Worm (Caenorhabditis elegans) whole organism, young adult: Measurements from ENCODE around the gene srf-3.

Experiments used
- B0035.1 ChIP-seq: sonication (generic microtip); optimal IDR thresholded peaks from 2 replicates; lab custom pipeline; 2016; ENCODE audit warnings: missing genetic modification characterization, mild to moderate bottlenecking, missing compliant biosample characterization, missing genotype, missing genetic modification reagents
- B0336.3 ChIP-seq: fragments of 200-800 bp; sonication (Bioruptor generic); IDR thresholded peaks from 2 replicates; pipeline ENCODE4 v1.3.6; 2022; ENCODE audit warnings: missing genetic modification characterization, missing compliant biosample characterization
- F10E7.11 ChIP-seq: sonication (generic microtip); optimal IDR thresholded peaks from 2 replicates; lab custom pipeline; 2017; ENCODE audit warnings: mild to moderate bottlenecking, missing genetic modification characterization, moderate library complexity, missing compliant biosample characterization
- F22D6.2 ChIP-seq: sonication (generic microtip); optimal IDR thresholded peaks from 2 replicates; lab custom pipeline; 2016; ENCODE audit warnings: mild to moderate bottlenecking, missing genetic modification characterization, missing compliant biosample characterization
- F49E8.2 ChIP-seq: sonication (generic microtip); optimal IDR thresholded peaks from 3 replicates; lab custom pipeline; 2017; ENCODE audit warnings: missing genetic modification characterization, mild to moderate bottlenecking, missing compliant biosample characterization, antibody characterized with exemption, moderate library complexity; ENCODE audit not compliant: insufficient read depth
- F57C9.4 ChIP-seq: sonication (generic microtip); optimal IDR thresholded peaks from 2 replicates; lab custom pipeline; 2017; ENCODE audit warnings: mild to moderate bottlenecking, missing genetic modification characterization, missing compliant biosample characterization
- K11D2.4 ChIP-seq: fragments of 200-800 bp; sonication (Bioruptor generic); IDR thresholded peaks from 2 replicates; pipeline ENCODE4 v1.3.6; 2022; ENCODE audit warnings: missing genetic modification reagents, missing genetic modification characterization, missing compliant biosample characterization
- K12H6.12 ChIP-seq: fragments of 200-800 bp; sonication (Bioruptor generic); optimal IDR thresholded peaks from 2 replicates; lab custom pipeline; 2018; ENCODE audit warnings: mild to moderate bottlenecking, missing genetic modification characterization, missing compliant biosample characterization
- T07F8.4 ChIP-seq: sonication (generic microtip); optimal IDR thresholded peaks from 2 replicates; lab custom pipeline; 2016; ENCODE audit warnings: mild to moderate bottlenecking, missing genetic modification characterization, moderate library complexity, missing compliant biosample characterization
- ZK185.1 ChIP-seq: sonication (generic microtip); optimal IDR thresholded peaks from 2 replicates; lab custom pipeline; 2016; ENCODE audit warnings: mild to moderate bottlenecking, missing genetic modification characterization, missing compliant biosample characterization; ENCODE audit not compliant: poor library complexity, severe bottlenecking
- aptf-2 ChIP-seq: fragments of 200-800 bp; sonication (Bioruptor generic); conservative IDR thresholded peaks from 2 replicates; pipeline ENCODE4 v1.3.6; 2022; ENCODE audit warnings: missing genetic modification reagents, missing genetic modification characterization, missing compliant biosample characterization
- atf-7 ChIP-seq: sonication (generic microtip); optimal IDR thresholded peaks from 2 replicates; lab custom pipeline; 2017; ENCODE audit warnings: mild to moderate bottlenecking, missing genetic modification characterization, missing compliant biosample characterization
- ccch-3 ChIP-seq: fragments of 200-800 bp; sonication (Bioruptor generic); optimal IDR thresholded peaks from 2 replicates; lab custom pipeline; 2018; ENCODE audit warnings: mild to moderate bottlenecking, missing genetic modification characterization, missing compliant biosample characterization
- cebp-2 ChIP-seq: fragments of 200-800 bp; sonication (Bioruptor generic); IDR thresholded peaks from 2 replicates; pipeline ENCODE4 v1.3.6; 2022; ENCODE audit warnings: missing genetic modification characterization, missing compliant biosample characterization
- ceh-100 ChIP-seq: fragments of 200-800 bp; sonication (Bioruptor generic); IDR thresholded peaks from 2 replicates; pipeline ENCODE4 v1.3.6; 2022; ENCODE audit warnings: missing genetic modification reagents, missing genetic modification characterization, missing compliant biosample characterization
- ceh-40 ChIP-seq: fragments of 200-800 bp; sonication (Bioruptor generic); IDR thresholded peaks from 2 replicates; pipeline ENCODE4 v1.3.6; 2022; ENCODE audit warnings: missing genetic modification characterization, missing compliant biosample characterization
- chd-7 ChIP-seq: sonication (generic microtip); optimal IDR thresholded peaks from 2 replicates; lab custom pipeline; 2016; ENCODE audit warnings: mild to moderate bottlenecking, missing genetic modification characterization, moderate library complexity, missing compliant biosample characterization
- dpff-1 ChIP-seq: sonication (generic microtip); optimal IDR thresholded peaks from 2 replicates; lab custom pipeline; 2017; ENCODE audit warnings: mild to moderate bottlenecking, missing genetic modification characterization, missing compliant biosample characterization
- dpl-1 ChIP-seq: fragments of 150-350 bp; optimal IDR thresholded peaks from 2 replicates; lab custom pipeline; 2014; ENCODE audit warnings: missing biosample characterization, missing genetic modification reagents, missing genetic modification characterization
- egl-44 ChIP-seq: fragments of 200-800 bp; sonication (Bioruptor generic); IDR thresholded peaks from 2 replicates; pipeline ENCODE4 v1.3.6; 2022; ENCODE audit warnings: missing genetic modification reagents, missing genetic modification characterization, missing compliant biosample characterization
- egrh-3 ChIP-seq: fragments of 200-800 bp; sonication (Bioruptor generic); IDR thresholded peaks from 2 replicates; pipeline ENCODE4 v1.3.6; 2022; ENCODE audit warnings: missing genetic modification reagents, missing genetic modification characterization, missing compliant biosample characterization
- ets-4 ChIP-seq: fragments of 200-800 bp; sonication (Bioruptor generic); optimal IDR thresholded peaks from 2 replicates; lab custom pipeline; 2018; ENCODE audit warnings: mild to moderate bottlenecking, missing genetic modification characterization, missing compliant biosample characterization
- fkh-3 ChIP-seq: sonication (generic microtip); optimal IDR thresholded peaks from 2 replicates; lab custom pipeline; 2016; ENCODE audit warnings: mild to moderate bottlenecking, missing genetic modification characterization, missing compliant biosample characterization
- him-1 ChIP-seq: sonication (generic microtip); optimal IDR thresholded peaks from 2 replicates; lab custom pipeline; 2016; ENCODE audit warnings: missing genotype, missing genetic modification reagents, missing genetic modification characterization, missing compliant biosample characterization
- hlh-12 ChIP-seq: sonication (generic microtip); optimal IDR thresholded peaks from 2 replicates; lab custom pipeline; 2016; ENCODE audit warnings: missing genetic modification characterization, missing compliant biosample characterization
- hrde-1 ChIP-seq: sonication (generic microtip); optimal IDR thresholded peaks from 2 replicates; lab custom pipeline; 2016; ENCODE audit warnings: missing genetic modification characterization, mild to moderate bottlenecking, missing compliant biosample characterization, moderate library complexity, missing genotype, missing genetic modification reagents, borderline replicate concordance
- lsl-1 ChIP-seq: fragments of 200-800 bp; sonication (Bioruptor generic); optimal IDR thresholded peaks from 2 replicates; lab custom pipeline; 2018; ENCODE audit warnings: mild to moderate bottlenecking, missing genetic modification characterization, moderate library complexity, missing compliant biosample characterization
- madf-10 ChIP-seq: sonication (generic microtip); optimal IDR thresholded peaks from 2 replicates; lab custom pipeline; 2016; ENCODE audit warnings: mild to moderate bottlenecking, missing genetic modification characterization, missing compliant biosample characterization
- madf-3 ChIP-seq: fragments of 200-800 bp; sonication (Bioruptor generic); IDR thresholded peaks from 2 replicates; pipeline ENCODE4 v1.3.6; 2022; ENCODE audit warnings: missing genetic modification reagents, missing genetic modification characterization, missing compliant biosample characterization
- madf-6 ChIP-seq: fragments of 200-800 bp; sonication (Bioruptor generic); IDR thresholded peaks from 2 replicates; pipeline ENCODE4 v1.3.6; 2022; ENCODE audit warnings: missing genetic modification reagents, missing genetic modification characterization, missing compliant biosample characterization
- madf-8 ChIP-seq: fragments of 200-800 bp; sonication (Bioruptor generic); conservative IDR thresholded peaks from 2 replicates; pipeline ENCODE4 v1.3.6; 2022; ENCODE audit warnings: missing genetic modification reagents, missing genetic modification characterization, missing compliant biosample characterization
- mel-28 ChIP-seq: sonication (generic microtip); optimal IDR thresholded peaks from 2 replicates; lab custom pipeline; 2016; ENCODE audit warnings: borderline replicate concordance, mild to moderate bottlenecking, missing genetic modification characterization, missing compliant biosample characterization
- mes-4 ChIP-seq: sonication (generic microtip); optimal IDR thresholded peaks from 2 replicates; lab custom pipeline; 2016; ENCODE audit warnings: missing genotype, missing genetic modification characterization, missing compliant biosample characterization
- nfya-1 ChIP-seq: sonication (generic microtip); optimal IDR thresholded peaks from 2 replicates; lab custom pipeline; 2017; ENCODE audit warnings: antibody characterized with exemption, missing compliant biosample characterization, missing genetic modification characterization, borderline replicate concordance; ENCODE audit not compliant: insufficient read depth
- nfya-2 ChIP-seq: fragments of 200-800 bp; sonication (Bioruptor generic); IDR thresholded peaks from 2 replicates; pipeline ENCODE4 v1.3.6; 2022; ENCODE audit warnings: missing genetic modification reagents, missing genetic modification characterization, missing compliant biosample characterization
- nfyb-1 ChIP-seq: fragments of 200-800 bp; sonication (Bioruptor generic); IDR thresholded peaks from 2 replicates; pipeline ENCODE4 v1.3.6; 2022; ENCODE audit warnings: missing genetic modification reagents, missing genetic modification characterization, missing compliant biosample characterization
- nhr-120 ChIP-seq: fragments of 200-800 bp; sonication (Bioruptor generic); IDR thresholded peaks from 2 replicates; pipeline ENCODE4 v1.3.6; 2022; ENCODE audit warnings: missing genetic modification characterization, missing compliant biosample characterization
- nhr-179 ChIP-seq: sonication (generic microtip); optimal IDR thresholded peaks from 2 replicates; lab custom pipeline; 2016; ENCODE audit warnings: mild to moderate bottlenecking, missing genetic modification characterization, missing compliant biosample characterization
- nhr-80 ChIP-seq: sonication (generic microtip); optimal IDR thresholded peaks from 2 replicates; lab custom pipeline; 2016; ENCODE audit warnings: missing genetic modification characterization, missing compliant biosample characterization
- pbrm-1 ChIP-seq: fragments of 200-800 bp; sonication (Bioruptor generic); IDR thresholded peaks from 2 replicates; pipeline ENCODE4 v1.3.6; 2022; ENCODE audit warnings: missing genetic modification reagents, missing genetic modification characterization, missing compliant biosample characterization
- rpc-1 ChIP-seq, 2 experiments: fragments of 150-350 bp in 1 of 2; sonication (generic microtip) in 1 of 2; optimal IDR thresholded peaks; 2 replicates each; lab custom pipeline; 2014 to 2018; ENCODE audit warnings: missing biosample characterization in 1 of 2, missing genetic modification characterization in 1 of 2, missing genetic modification reagents in 1 of 2, missing genotype in 1 of 2
- snpc-4 ChIP-seq, 5 experiments: fragments of 150-350 bp in 1 of 5; sonication (generic microtip) in 4 of 5; optimal IDR thresholded peaks; 2 replicates each; lab custom pipeline; 2014 to 2018; ENCODE audit warnings: missing genetic modification characterization in 5 of 5, missing biosample characterization in 3 of 5, antibody characterized with exemption in 2 of 5, mild to moderate bottlenecking in 2 of 5, missing compliant biosample characterization in 2 of 5, missing genotype in 2 of 5, moderate library complexity in 2 of 5, missing genetic modification reagents in 1 of 5
- tbx-9 ChIP-seq: sonication (generic microtip); optimal IDR thresholded peaks from 2 replicates; lab custom pipeline; 2016; ENCODE audit warnings: borderline replicate concordance, missing genetic modification characterization, inconsistent platforms, missing compliant biosample characterization
- unc-62 ChIP-seq: fragments of 150-350 bp; optimal IDR thresholded peaks from 2 replicates; lab custom pipeline; 2014; ENCODE audit warnings: missing biosample characterization, missing genetic modification reagents, missing genetic modification characterization
- ztf-25 ChIP-seq: fragments of 200-800 bp; sonication (Bioruptor generic); IDR thresholded peaks from 2 replicates; pipeline ENCODE4 v1.3.6; 2022; ENCODE audit warnings: missing genetic modification reagents, missing genetic modification characterization, missing compliant biosample characterization
- ztf-28 ChIP-seq: fragments of 200-800 bp; sonication (Bioruptor generic); IDR thresholded peaks from 2 replicates; pipeline ENCODE4 v1.3.6; 2022; ENCODE audit warnings: missing genetic modification reagents, missing genetic modification characterization, missing compliant biosample characterization

srf-3 gene

DNA sequence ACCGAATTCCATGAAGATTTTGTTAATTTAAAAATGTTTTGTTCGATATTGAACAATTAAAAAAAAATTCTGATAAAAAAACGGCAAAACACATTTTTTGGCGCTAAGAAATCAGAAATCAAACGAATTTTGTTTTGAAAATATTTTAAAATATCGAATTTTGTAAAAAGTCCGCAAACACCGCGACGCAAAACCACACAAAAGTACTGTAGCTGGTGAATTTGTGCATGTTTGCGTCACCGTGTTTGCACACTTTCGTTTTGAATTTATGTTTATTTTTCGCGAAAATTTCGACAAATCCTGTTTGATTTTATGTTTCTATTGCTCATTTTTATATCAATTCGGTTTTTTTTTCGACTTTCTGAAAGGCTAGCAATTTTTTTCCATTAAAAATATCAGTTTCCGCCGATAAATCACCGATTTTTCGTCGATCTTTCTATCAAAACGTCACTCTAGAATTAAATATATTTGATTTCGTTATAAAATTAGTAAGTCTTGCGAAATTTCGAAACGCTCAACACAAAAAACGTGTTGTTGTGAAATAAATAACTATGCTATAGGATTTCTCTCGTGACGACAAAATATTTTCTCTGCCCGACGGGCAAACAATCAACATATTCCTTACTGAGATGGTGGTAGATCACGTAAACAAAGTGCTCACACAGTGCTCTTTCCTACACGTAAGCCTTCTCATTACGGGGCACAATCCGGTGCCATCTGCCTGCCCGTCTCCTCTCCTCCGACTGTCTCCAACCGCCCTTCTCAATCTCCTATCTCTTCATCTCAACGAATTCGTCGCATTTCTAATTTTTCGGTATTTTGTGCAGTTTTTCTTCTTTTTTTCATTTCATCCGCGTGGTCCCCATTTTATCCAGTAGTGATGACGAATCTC, 17.5 kb upstream of the srf-3 start (continued):
- TF ChIP-seq snpc-4 (GFP tag; optimal IDR thresholded peaks at IDR 0.05; lab: Kevin White, UChicago) (peak; percentile 10), snpc-4 (tag; optimal IDR thresholded peaks at IDR 0.05; lab: Kevin White, UChicago) (peak in 3 of 4 experiments; percentile 49 to 80 (median 68)), ets-4 (GFP tag; lab: Kevin White, UChicago) (no peak), unc-62 (GFP tag; lab: Kevin White, UChicago) (no peak), F49E8.2 (peak; percentile 62), B0035.1 (no peak), rpc-1 (optimal IDR thresholded peaks at IDR 0.05; lab: Kevin White, UChicago) (no peak), rpc-1 (tag; optimal IDR thresholded peaks at IDR 0.05; lab: Kevin White, UChicago) (no peak), mel-28 (tag; lab: Kevin White, UChicago) (no peak), egrh-3 (no peak), dpff-1 (tag; lab: Kevin White, UChicago) (no peak), K11D2.4 (GFP tag; lab: Robert Waterston, UW) (no peak), F10E7.11 (tag; lab: Kevin White, UChicago) (no peak), egl-44 (GFP tag; lab: Robert Waterston, UW) (no peak), ccch-3 (GFP tag; lab: Kevin White, UChicago) (no peak), F57C9.4 (tag; lab: Kevin White, UChicago) (no peak), lsl-1 (peak; percentile 95), dpl-1 (GFP tag; lab: Kevin White, UChicago) (peak; percentile 31), nhr-80 (tag; lab: Kevin White, UChicago) (no peak), nfyb-1 (no peak), nfya-2 (no peak), F22D6.2 (tag; lab: Kevin White, UChicago) (no peak), mes-4 (no peak), T07F8.4 (tag; lab: Kevin White, UChicago) (no peak), ztf-25 (GFP tag; lab: Robert Waterston, UW) (no peak), pbrm-1 (GFP tag; lab: Robert Waterston, UW) (no peak), hrde-1 (no peak), nhr-120 (GFP tag; lab: Robert Waterston, UW) (no peak), chd-7 (tag; lab: Kevin White, UChicago) (no peak), ztf-28 (GFP tag; lab: Robert Waterston, UW) (no peak), cebp-2 (GFP tag; lab: Robert Waterston, UW) (no peak), madf-8 (GFP tag; lab: Robert Waterston, UW) (peak; percentile 66), madf-6 (GFP tag; lab: Robert Waterston, UW) (peak; percentile 87), tbx-9 (tag; lab: Kevin White, UChicago) (no peak), madf-10 (tag; lab: Kevin White, UChicago) (no peak), B0336.3 (GFP tag; lab: Robert Waterston, UW) (peak; percentile 43; the same call in 1 of the 2 replicates), fkh-3 (tag; lab: Kevin White, UChicago) (no peak), nfya-1 (tag; lab: Kevin White, UChicago) (no peak), aptf-2 (GFP tag; lab: Robert Waterston, UW) (no peak), him-1 (tag; lab: Kevin White, UChicago) (no peak), ceh-40 (GFP tag; lab: Robert Waterston, UW) (no peak), hlh-12 (no peak), K12H6.12 (tag; lab: Kevin White, UChicago) (no peak), nhr-179 (tag; lab: Kevin White, UChicago) (no peak), ZK185.1 (tag; lab: Kevin White, UChicago) (no peak), atf-7 (tag; lab: Kevin White, UChicago) (no peak), madf-3 (GFP tag; lab: Robert Waterston, UW) (no peak), ceh-100 (GFP tag; lab: Robert Waterston, UW) (no peak)
